Worm (Caenorhabditis elegans): ENCODE results near the gene F32A11.1.

DNA sequence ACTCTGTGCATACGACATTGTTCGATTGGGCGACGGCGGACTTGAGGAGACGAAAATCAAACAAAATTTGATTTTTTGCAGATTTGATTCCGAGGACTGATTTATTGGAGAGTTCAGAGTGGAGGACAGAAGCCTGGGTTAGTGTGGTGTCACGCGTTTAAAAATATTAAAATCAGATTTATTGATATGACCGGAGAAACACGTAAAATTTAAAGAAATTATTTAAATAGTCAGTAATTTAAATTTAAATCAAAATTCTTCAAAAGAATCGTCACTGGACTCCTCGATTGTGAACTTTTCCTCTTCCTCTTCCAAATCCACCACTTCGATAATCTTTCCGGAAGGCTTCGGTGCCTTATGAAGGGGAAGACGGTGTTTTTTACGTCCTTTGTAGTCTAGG, 3.8 kb upstream of the F32A11.1 start, which contains the start of gene spe-18:
- TF ChIP-seq C34F6.9 (tag; optimal IDR thresholded peaks at IDR 0.05) = no peak
- no peak for TF ChIP-seq lin-39 (tag; optimal IDR thresholded peaks at IDR 0.05)
- no peak for TF ChIP-seq nhr-6 (tag; optimal IDR thresholded peaks at IDR 0.05)
- no peak for TF ChIP-seq ceh-82 (tag; optimal IDR thresholded peaks at IDR 0.05)
- no peak for TF ChIP-seq mab-5 (tag; optimal IDR thresholded peaks at IDR 0.05)
- no peak for TF ChIP-seq unc-62 (GFP tag; optimal IDR thresholded peaks at IDR 0.05)
- no peak for TF ChIP-seq unc-39 (tag; optimal IDR thresholded peaks at IDR 0.05)
- TF ChIP-seq F13H6.1 (tag; optimal IDR thresholded peaks at IDR 0.05) = no peak
- TF ChIP-seq mdl-1 (tag; optimal IDR thresholded peaks at IDR 0.05) = no peak
- no peak for TF ChIP-seq egl-27 (tag; optimal IDR thresholded peaks at IDR 0.05)
- no peak for TF ChIP-seq ceh-16 (tag; optimal IDR thresholded peaks at IDR 0.05)
- no peak for TF ChIP-seq crh-2 (tag; optimal IDR thresholded peaks at IDR 0.05)
